Worm (Caenorhabditis elegans) whole organism, L2 larva: ENCODE data around the gene xbp-1.

Source experiments
- C34F6.9 ChIP-seq: fragments of 150-350 bp; optimal IDR thresholded peaks from 2 replicates; lab custom pipeline; 2014; ENCODE audit warnings: missing biosample characterization, missing genetic modification characterization
- F13H6.1 ChIP-seq: sonication (generic microtip); optimal IDR thresholded peaks from 2 replicates; lab custom pipeline; 2016; ENCODE audit warnings: missing genetic modification characterization, missing compliant biosample characterization
- R02D3.7 ChIP-seq: fragments of 150-350 bp; optimal IDR thresholded peaks from 2 replicates; lab custom pipeline; 2014; ENCODE audit warnings: missing biosample characterization, missing genetic modification characterization
- Y55F3AM.14 ChIP-seq: fragments of 200-800 bp; sonication (Bioruptor generic); optimal IDR thresholded peaks from 2 replicates; lab custom pipeline; 2018; ENCODE audit warnings: mild to moderate bottlenecking, missing genetic modification characterization, missing compliant biosample characterization
- ZK546.5 ChIP-seq: sonication (generic microtip); optimal IDR thresholded peaks from 2 replicates; lab custom pipeline; 2017; ENCODE audit warnings: missing biosample characterization, missing genetic modification characterization
- alr-1 ChIP-seq: fragments of 150-350 bp; optimal IDR thresholded peaks from 2 replicates; lab custom pipeline; 2014; ENCODE audit warnings: missing biosample characterization, missing genetic modification characterization
- aly-2 ChIP-seq: fragments of 150-350 bp; optimal IDR thresholded peaks from 2 replicates; lab custom pipeline; 2014; ENCODE audit warnings: missing biosample characterization, missing genetic modification characterization
- ama-1 ChIP-seq: fragments of 150-350 bp; optimal IDR thresholded peaks from 2 replicates; lab custom pipeline; 2018; ENCODE audit warnings: inconsistent platforms
- blmp-1 ChIP-seq: sonication (generic microtip); optimal IDR thresholded peaks from 2 replicates; lab custom pipeline; 2017; ENCODE audit warnings: missing genetic modification characterization, mild to moderate bottlenecking, missing compliant biosample characterization, antibody characterized with exemption, moderate library complexity; ENCODE audit not compliant: insufficient read depth
- ceh-16 ChIP-seq: fragments of 150-350 bp; optimal IDR thresholded peaks from 2 replicates; lab custom pipeline; 2014; ENCODE audit warnings: missing biosample characterization, missing genetic modification characterization
- ceh-82 ChIP-seq: fragments of 150-350 bp; optimal IDR thresholded peaks from 2 replicates; lab custom pipeline; 2014; ENCODE audit warnings: missing biosample characterization, missing genetic modification characterization
- crh-2 ChIP-seq: sonication (generic microtip); optimal IDR thresholded peaks from 2 replicates; lab custom pipeline; 2017; ENCODE audit warnings: missing biosample characterization, missing genetic modification characterization
- dmd-4 ChIP-seq: sonication (generic microtip); optimal IDR thresholded peaks from 2 replicates; lab custom pipeline; 2017; ENCODE audit warnings: missing biosample characterization, missing genetic modification characterization
- egl-27 ChIP-seq: sonication (generic microtip); optimal IDR thresholded peaks from 3 replicates; lab custom pipeline; 2017; ENCODE audit warnings: missing biosample characterization, missing genetic modification reagents, missing genetic modification characterization
- elt-1 ChIP-seq: fragments of 150-350 bp; optimal IDR thresholded peaks from 2 replicates; lab custom pipeline; 2014; ENCODE audit warnings: missing biosample characterization, missing genetic modification characterization
- elt-3 ChIP-seq: sonication (generic microtip); optimal IDR thresholded peaks from 2 replicates; lab custom pipeline; 2017; ENCODE audit warnings: missing biosample characterization, missing genetic modification characterization
- fos-1 ChIP-seq: fragments of 150-350 bp; optimal IDR thresholded peaks from 2 replicates; lab custom pipeline; 2014; ENCODE audit warnings: missing biosample characterization, missing genetic modification characterization
- gmeb-1 ChIP-seq: fragments of 150-350 bp; optimal IDR thresholded peaks from 2 replicates; lab custom pipeline; 2014; ENCODE audit warnings: missing biosample characterization, missing genetic modification characterization
- lin-11 ChIP-seq: fragments of 150-350 bp; sonication (generic microtip); optimal IDR thresholded peaks from 2 replicates; lab custom pipeline; 2014; ENCODE audit warnings: missing biosample characterization, missing genetic modification characterization, inconsistent platforms, mixed read lengths
- lin-13 ChIP-seq: fragments of 150-350 bp; optimal IDR thresholded peaks from 2 replicates; lab custom pipeline; 2014; ENCODE audit warnings: missing biosample characterization, missing genetic modification reagents, missing genetic modification characterization
- lin-39 ChIP-seq: fragments of 150-350 bp; optimal IDR thresholded peaks from 2 replicates; lab custom pipeline; 2014; ENCODE audit warnings: missing biosample characterization, missing genetic modification reagents, missing genetic modification characterization
- lsy-2 ChIP-seq, 2 experiments: fragments of 150-350 bp in 1 of 2; sonication (generic microtip) in 1 of 2; optimal IDR thresholded peaks; 2 replicates each; lab custom pipeline; 2014 to 2017; ENCODE audit warnings: missing biosample characterization in 2 of 2, missing genetic modification characterization in 2 of 2
- mab-5 ChIP-seq: fragments of 150-350 bp; optimal IDR thresholded peaks from 2 replicates; lab custom pipeline; 2014; ENCODE audit warnings: missing biosample characterization, missing genetic modification characterization
- mbf-1 ChIP-seq: sonication (generic microtip); optimal IDR thresholded peaks from 2 replicates; lab custom pipeline; 2017; ENCODE audit warnings: missing biosample characterization, missing genetic modification characterization
- mdl-1 ChIP-seq, 2 experiments: fragments of 150-350 bp in 1 of 2; sonication (generic microtip) in 1 of 2; optimal IDR thresholded peaks; 2 replicates each; lab custom pipeline; 2017; ENCODE audit warnings: missing biosample characterization in 2 of 2, missing genetic modification characterization in 2 of 2
- nhr-10 ChIP-seq: sonication (generic microtip); optimal IDR thresholded peaks from 2 replicates; lab custom pipeline; 2017; ENCODE audit warnings: missing biosample characterization, missing genetic modification characterization
- nhr-11 ChIP-seq: fragments of 150-350 bp; optimal IDR thresholded peaks from 2 replicates; lab custom pipeline; 2014; ENCODE audit warnings: missing biosample characterization, missing genetic modification characterization
- nhr-12 ChIP-seq: fragments of 150-350 bp; optimal IDR thresholded peaks from 2 replicates; lab custom pipeline; 2014; ENCODE audit warnings: missing biosample characterization, missing genetic modification characterization
- nhr-129 ChIP-seq: fragments of 150-350 bp; optimal IDR thresholded peaks from 2 replicates; lab custom pipeline; 2014; ENCODE audit warnings: missing biosample characterization, missing genetic modification characterization
- nhr-21 ChIP-seq: fragments of 150-350 bp; optimal IDR thresholded peaks from 2 replicates; lab custom pipeline; 2014; ENCODE audit warnings: missing biosample characterization, missing genetic modification characterization
- nhr-23 ChIP-seq: fragments of 150-350 bp; optimal IDR thresholded peaks from 2 replicates; lab custom pipeline; 2014; ENCODE audit warnings: missing biosample characterization, missing genetic modification reagents, missing genetic modification characterization
- nhr-237 ChIP-seq: fragments of 150-350 bp; optimal IDR thresholded peaks from 2 replicates; lab custom pipeline; 2014; ENCODE audit warnings: missing biosample characterization, missing genetic modification characterization
- nhr-25 ChIP-seq: fragments of 150-350 bp; sonication (generic microtip); optimal IDR thresholded peaks from 3 replicates; lab custom pipeline; 2014; ENCODE audit warnings: missing biosample characterization, missing genetic modification characterization
- nhr-6 ChIP-seq: fragments of 150-350 bp; optimal IDR thresholded peaks from 2 replicates; lab custom pipeline; 2014; ENCODE audit warnings: missing biosample characterization, missing genetic modification characterization
- nhr-77 ChIP-seq: fragments of 150-350 bp; optimal IDR thresholded peaks from 2 replicates; lab custom pipeline; 2014; ENCODE audit warnings: missing biosample characterization, missing genetic modification characterization
- peb-1 ChIP-seq: fragments of 150-350 bp; optimal IDR thresholded peaks from 2 replicates; lab custom pipeline; 2014; ENCODE audit warnings: missing biosample characterization, missing genetic modification characterization
- sem-4 ChIP-seq: fragments of 150-350 bp; optimal IDR thresholded peaks from 2 replicates; lab custom pipeline; 2014; ENCODE audit warnings: missing biosample characterization, missing genetic modification reagents, missing genetic modification characterization
- skn-1 ChIP-seq: sonication (generic microtip); optimal IDR thresholded peaks from 2 replicates; lab custom pipeline; 2017; ENCODE audit warnings: missing biosample characterization, missing genetic modification characterization
- sma-3 ChIP-seq: sonication (generic microtip); optimal IDR thresholded peaks from 2 replicates; lab custom pipeline; 2016; ENCODE audit warnings: missing genetic modification reagents, missing genetic modification characterization, missing compliant biosample characterization
- sma-9 ChIP-seq, 2 experiments: fragments of 150-350 bp in 1 of 2; sonication (generic microtip) in 1 of 2; optimal IDR thresholded peaks; 2 replicates each; lab custom pipeline; 2014 to 2016; ENCODE audit warnings: missing genetic modification characterization in 2 of 2, mild to moderate bottlenecking in 1 of 2, missing biosample characterization in 1 of 2, missing compliant biosample characterization in 1 of 2, missing genetic modification reagents in 1 of 2, moderate library complexity in 1 of 2
- snpc-4 ChIP-seq: fragments of 150-350 bp; optimal IDR thresholded peaks from 2 replicates; lab custom pipeline; 2014; ENCODE audit warnings: missing biosample characterization, missing genetic modification characterization
- unc-39 ChIP-seq: fragments of 150-350 bp; optimal IDR thresholded peaks from 2 replicates; lab custom pipeline; 2014; ENCODE audit warnings: missing biosample characterization, missing genetic modification characterization
- unc-55 ChIP-seq: fragments of 150-350 bp; sonication (generic microtip); optimal IDR thresholded peaks from 3 replicates; lab custom pipeline; 2014; ENCODE audit warnings: missing biosample characterization, missing genetic modification reagents, missing genetic modification characterization
- unc-62 ChIP-seq: fragments of 150-350 bp; optimal IDR thresholded peaks from 2 replicates; lab custom pipeline; 2014; ENCODE audit warnings: missing biosample characterization, missing genetic modification reagents, missing genetic modification characterization
- zag-1 ChIP-seq: fragments of 150-350 bp; optimal IDR thresholded peaks from 2 replicates; lab custom pipeline; 2014; ENCODE audit warnings: missing biosample characterization, missing genetic modification characterization
- ztf-1 ChIP-seq: fragments of 200-800 bp; sonication (Bioruptor generic); conservative IDR thresholded peaks from 2 replicates; pipeline ENCODE4 v1.3.6; 2022; ENCODE audit warnings: missing genetic modification characterization, missing compliant biosample characterization
- ztf-11 ChIP-seq: sonication (generic microtip); optimal IDR thresholded peaks from 2 replicates; lab custom pipeline; 2017; ENCODE audit warnings: missing biosample characterization, missing genetic modification characterization
- ztf-4 ChIP-seq: fragments of 150-350 bp; optimal IDR thresholded peaks from 2 replicates; lab custom pipeline; 2014; ENCODE audit warnings: missing biosample characterization, missing genetic modification characterization

Gene xbp-1

ce11 chrIII:4193659-4194103 is at the start of gene xbp-1:
xbp-1 (plus strand) TSS chrIII:4193809.
- TF ChIP-seq lin-11 (tag; lab: Kevin White, UChicago) (peak; percentile 87), unc-55 (GFP tag; lab: Kevin White, UChicago) (peak; percentile 96), sem-4 (tag; lab: Kevin White, UChicago) (peak; percentile 80), lin-39 (tag; lab: Kevin White, UChicago) (no peak), blmp-1 (tag; lab: Kevin White, UChicago) (peak; percentile 64), skn-1 (peak; percentile 85), mdl-1 (tag; optimal IDR thresholded peaks at IDR 0.05; lab: Kevin White, UChicago) (peak; percentile 31 to 72), ceh-16 (tag; lab: Kevin White, UChicago) (no peak), nhr-12 (tag; lab: Kevin White, UChicago) (no peak), R02D3.7 (no peak), peb-1 (tag; lab: Kevin White, UChicago) (no peak), nhr-11 (tag; lab: Kevin White, UChicago) (no peak), ztf-11 (tag; lab: Kevin White, UChicago) (no peak), snpc-4 (peak; percentile 52), egl-27 (tag; lab: Kevin White, UChicago) (peak; percentile 87), C34F6.9 (peak; percentile 99), lin-13 (GFP tag; lab: Kevin White, UChicago) (peak; percentile 85), nhr-77 (tag; lab: Kevin White, UChicago) (no peak), ztf-1 (GFP tag; lab: Robert Waterston, UW) (no peak), ZK546.5 (no peak), mab-5 (tag; lab: Kevin White, UChicago) (peak; percentile 55), zag-1 (tag; lab: Kevin White, UChicago) (peak; percentile 74), alr-1 (tag; lab: Kevin White, UChicago) (peak; percentile 31), F13H6.1 (tag; lab: Kevin White, UChicago) (peak; percentile 89), sma-9 (GFP tag; optimal IDR thresholded peaks at IDR 0.05; lab: Kevin White, UChicago) (peak; percentile 91), sma-9 (tag; optimal IDR thresholded peaks at IDR 0.05; lab: Kevin White, UChicago) (no peak), dmd-4 (tag; lab: Kevin White, UChicago) (no peak), unc-62 (GFP tag; lab: Kevin White, UChicago) (no peak), Y55F3AM.14 (GFP tag; lab: Kevin White, UChicago) (peak; percentile 81), nhr-129 (tag; lab: Kevin White, UChicago) (peak; percentile 97), aly-2 (tag; lab: Kevin White, UChicago) (no peak), elt-3 (no peak), nhr-237 (tag; lab: Kevin White, UChicago) (no peak), nhr-25 (tag; lab: Kevin White, UChicago) (peak; percentile 81), nhr-10 (tag; lab: Kevin White, UChicago) (peak; percentile 69), nhr-23 (tag; lab: Kevin White, UChicago) (no peak), ama-1 (peak; percentile 92), mbf-1 (tag; lab: Kevin White, UChicago) (no peak), lsy-2 (tag; optimal IDR thresholded peaks at IDR 0.05; lab: Kevin White, UChicago) (peak; percentile 70 to 90), gmeb-1 (peak; percentile 67), elt-1 (no peak), nhr-21 (tag; lab: Kevin White, UChicago) (peak; percentile 89), sma-3 (GFP tag; lab: Kevin White, UChicago) (peak; percentile 78), ztf-4 (tag; lab: Kevin White, UChicago) (peak; percentile 92), fos-1 (tag; lab: Kevin White, UChicago) (peak; percentile 99), nhr-6 (tag; lab: Kevin White, UChicago) (peak; percentile 45), unc-39 (tag; lab: Kevin White, UChicago) (no peak), ceh-82 (tag; lab: Kevin White, UChicago) (no peak), crh-2 (peak; percentile 100)
